Worm (Caenorhabditis elegans): Measurements from ENCODE around the gene nlp-46.

The nlp-46 gene

DNA sequence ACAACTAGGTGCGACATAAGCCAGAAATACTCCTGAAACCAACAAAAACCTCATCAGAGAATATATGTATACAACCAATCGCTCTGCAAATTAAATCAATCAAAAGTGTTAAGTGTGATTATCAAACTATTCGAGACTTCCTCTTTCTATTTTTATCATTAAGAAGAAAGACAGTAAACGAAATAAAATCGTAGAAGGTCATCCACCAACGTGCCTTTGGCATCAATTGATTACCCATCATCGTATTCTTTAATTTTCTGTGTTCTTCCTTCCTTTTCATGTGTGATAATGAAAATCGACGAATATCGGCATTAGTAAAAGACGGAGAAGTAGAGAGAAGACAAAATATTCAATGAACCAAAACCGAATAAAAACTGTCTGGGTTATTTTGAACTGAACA is 5.9 kb upstream of the nlp-46 start:
- peak; percentile 9 for TF ChIP-seq fos-1 (tag; optimal IDR thresholded peaks at IDR 0.05)
- TF ChIP-seq snpc-4 (tag; optimal IDR thresholded peaks at IDR 0.05) = no peak
- peak; percentile 56 for TF ChIP-seq sma-9 (GFP tag; optimal IDR thresholded peaks at IDR 0.05)
- TF ChIP-seq sma-9 (tag; optimal IDR thresholded peaks at IDR 0.05) = no peak

DNA sequence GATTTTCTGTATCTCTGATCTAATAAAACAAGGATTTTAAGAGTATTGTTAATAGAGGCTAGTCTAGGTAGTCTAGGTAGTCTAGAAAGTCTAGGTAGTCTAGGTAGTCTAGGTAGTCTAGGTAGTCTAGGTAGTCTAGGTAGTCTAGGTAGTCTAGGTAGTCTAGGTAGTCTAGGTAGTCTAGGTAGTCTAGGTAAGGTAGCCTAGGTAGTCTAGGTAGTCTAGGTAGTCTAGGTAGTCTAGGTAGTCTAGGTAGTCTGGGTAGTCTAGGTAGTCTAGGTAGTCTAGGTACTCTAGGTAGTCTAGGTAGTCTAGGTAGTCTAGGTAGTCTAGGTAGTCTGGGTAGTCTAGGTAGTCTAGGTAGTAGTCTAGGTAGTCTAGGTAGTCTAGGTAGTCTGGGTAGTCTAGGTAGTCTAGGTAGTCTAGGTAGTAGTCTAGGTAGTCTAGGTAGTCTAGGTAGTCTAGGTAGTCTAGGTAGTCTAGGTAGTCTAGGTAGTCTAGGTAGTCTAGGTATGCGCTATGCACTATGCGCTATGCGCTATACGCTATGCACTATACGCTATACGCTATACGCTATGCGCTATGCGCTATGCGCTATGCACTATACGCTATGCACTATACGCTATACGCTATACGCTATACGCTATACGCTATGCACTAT is 4.0 kb upstream of the nlp-46 start:
- peak; percentile 12 for TF ChIP-seq Y55F3AM.14 (GFP tag; optimal IDR thresholded peaks at IDR 0.05)

DNA sequence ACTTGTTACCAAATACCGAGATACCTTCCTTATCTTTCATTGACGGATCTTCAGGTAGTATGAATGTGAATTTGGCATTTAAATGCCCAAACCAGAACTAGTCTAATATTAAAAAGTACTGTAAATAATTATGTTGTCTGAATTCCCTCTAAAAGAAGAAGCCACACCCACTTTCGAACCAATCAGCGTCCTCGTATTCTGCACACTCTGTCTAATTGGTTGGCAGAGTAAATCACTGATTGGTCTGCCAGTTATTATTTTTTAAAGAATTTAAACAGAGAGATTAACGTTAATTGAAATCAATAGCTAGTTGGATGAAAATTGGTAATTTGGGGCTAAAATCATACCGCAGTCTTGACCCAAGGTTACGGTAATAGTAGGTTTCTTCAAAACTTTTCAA is 355 bp downstream of the nlp-46 start:
- TF ChIP-seq R02D3.7 (tag; optimal IDR thresholded peaks at IDR 0.05) = no peak
- TF ChIP-seq nhr-21 (tag; optimal IDR thresholded peaks at IDR 0.05) = no peak
- no peak for TF ChIP-seq fos-1 (tag; optimal IDR thresholded peaks at IDR 0.05)
- no peak for TF ChIP-seq lin-13 (GFP tag; optimal IDR thresholded peaks at IDR 0.05)
- TF ChIP-seq unc-39 (tag; optimal IDR thresholded peaks at IDR 0.05) = no peak
- no peak for TF ChIP-seq Y55F3AM.14 (GFP tag; optimal IDR thresholded peaks at IDR 0.05)
- TF ChIP-seq blmp-1 (tag; optimal IDR thresholded peaks at IDR 0.05; ENCODE audit: insufficient read depth) = no peak
- TF ChIP-seq elt-1 (tag; optimal IDR thresholded peaks at IDR 0.05) = no peak
- no peak for TF ChIP-seq aly-2 (tag; optimal IDR thresholded peaks at IDR 0.05)
- TF ChIP-seq ceh-16 (tag; optimal IDR thresholded peaks at IDR 0.05) = no peak
- TF ChIP-seq nhr-6 (tag; optimal IDR thresholded peaks at IDR 0.05) = no peak
- TF ChIP-seq ztf-4 (tag; optimal IDR thresholded peaks at IDR 0.05) = no peak
- TF ChIP-seq crh-2 (tag; optimal IDR thresholded peaks at IDR 0.05) = no peak

DNA sequence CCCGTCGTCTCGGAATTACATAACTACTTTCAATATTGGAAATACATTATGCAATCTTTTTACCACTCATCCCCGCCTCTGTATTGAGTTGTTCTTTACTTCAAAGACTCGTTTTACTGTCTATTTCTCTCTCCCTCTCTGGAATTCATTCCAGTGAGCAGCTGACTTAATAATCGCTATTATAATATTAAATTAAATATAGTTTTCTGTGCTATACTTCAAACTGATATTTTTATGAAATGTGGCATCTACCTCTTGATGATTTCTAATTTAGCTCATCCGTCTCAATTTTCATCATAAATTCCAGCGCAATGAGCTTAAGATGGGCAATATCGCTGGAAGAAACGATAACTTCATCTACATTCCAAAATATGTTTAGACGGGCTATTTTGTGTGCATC is 2.6 kb downstream of the nlp-46 start, which contains the start of gene T28H10.1:
T28H10.1 (plus strand) TSS at position 301 of the 400 bp plus-strand sequence.
- TF ChIP-seq unc-39 (tag; optimal IDR thresholded peaks at IDR 0.05) = no peak
- no peak for TF ChIP-seq lin-13 (GFP tag; optimal IDR thresholded peaks at IDR 0.05)
- no peak for TF ChIP-seq nhr-11 (tag; optimal IDR thresholded peaks at IDR 0.05)
- no peak for TF ChIP-seq ztf-4 (tag; optimal IDR thresholded peaks at IDR 0.05)
- no peak for TF ChIP-seq skn-1 (tag; optimal IDR thresholded peaks at IDR 0.05)
- no peak for TF ChIP-seq blmp-1 (tag; optimal IDR thresholded peaks at IDR 0.05; ENCODE audit: insufficient read depth)
- TF ChIP-seq Y55F3AM.14 (GFP tag; optimal IDR thresholded peaks at IDR 0.05) = no peak
- TF ChIP-seq mab-5 (tag; optimal IDR thresholded peaks at IDR 0.05) = no peak
- TF ChIP-seq R02D3.7 (tag; optimal IDR thresholded peaks at IDR 0.05) = no peak
- no peak for TF ChIP-seq unc-62 (GFP tag; optimal IDR thresholded peaks at IDR 0.05)
- no peak for TF ChIP-seq F13H6.1 (tag; optimal IDR thresholded peaks at IDR 0.05)
- TF ChIP-seq mdl-1 (tag; optimal IDR thresholded peaks at IDR 0.05) = no peak

DNA sequence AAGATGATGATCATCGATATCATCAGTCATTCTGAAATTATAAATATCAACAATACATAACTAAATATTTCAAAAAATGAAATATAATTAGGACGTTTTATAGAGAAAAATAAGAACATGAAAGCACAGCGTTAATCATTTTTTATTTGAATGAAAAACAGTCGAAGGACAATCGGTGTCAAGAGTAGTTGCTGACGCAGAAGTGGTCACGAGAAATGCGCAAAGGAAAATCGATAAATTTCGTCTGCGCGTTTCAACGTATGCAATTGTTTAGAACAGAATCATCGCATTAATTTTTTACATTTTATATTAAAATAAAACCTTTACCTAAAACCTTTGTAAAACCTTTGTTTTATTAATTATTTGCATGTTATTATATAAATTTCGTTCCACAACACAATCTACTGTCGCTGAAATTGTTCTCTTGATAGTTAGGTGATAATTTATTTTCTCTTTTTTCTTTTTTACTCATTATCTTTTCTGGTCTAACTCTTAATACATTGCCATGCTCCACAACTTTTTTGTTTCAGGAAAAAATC is 8.3 kb downstream of the nlp-46 start, which contains the start of the genes W04D2.4 and rbm-25:
W04D2.4 (minus strand) TSS at position 31 of the 539 bp plus-strand sequence.
rbm-25 (plus strand) TSS at position 489 of the 539 bp plus-strand sequence.
- TF ChIP-seq lsy-2 (tag; optimal IDR thresholded peaks at IDR 0.05) (peak; percentile 87 to 92), egl-27 (tag; optimal IDR thresholded peaks at IDR 0.05) (peak; percentile 66), nhr-77 (tag; optimal IDR thresholded peaks at IDR 0.05) (no peak), unc-62 (GFP tag; optimal IDR thresholded peaks at IDR 0.05) (no peak), nhr-12 (tag; optimal IDR thresholded peaks at IDR 0.05) (no peak), aly-2 (tag; optimal IDR thresholded peaks at IDR 0.05) (peak; percentile 14), lin-39 (tag; optimal IDR thresholded peaks at IDR 0.05) (no peak), dmd-4 (tag; optimal IDR thresholded peaks at IDR 0.05) (peak; percentile 36), snpc-4 (tag; optimal IDR thresholded peaks at IDR 0.05) (peak; percentile 88), sem-4 (tag; optimal IDR thresholded peaks at IDR 0.05) (peak; percentile 67), nhr-23 (tag; optimal IDR thresholded peaks at IDR 0.05) (no peak), nhr-21 (tag; optimal IDR thresholded peaks at IDR 0.05) (peak; percentile 76), ama-1 (optimal IDR thresholded peaks at IDR 0.05) (peak; percentile 29), nhr-10 (tag; optimal IDR thresholded peaks at IDR 0.05) (no peak), elt-1 (tag; optimal IDR thresholded peaks at IDR 0.05) (no peak), unc-55 (GFP tag; optimal IDR thresholded peaks at IDR 0.05) (peak; percentile 90), peb-1 (tag; optimal IDR thresholded peaks at IDR 0.05) (no peak), ceh-16 (tag; optimal IDR thresholded peaks at IDR 0.05) (no peak), skn-1 (tag; optimal IDR thresholded peaks at IDR 0.05) (no peak), crh-2 (tag; optimal IDR thresholded peaks at IDR 0.05) (peak; percentile 87), nhr-6 (tag; optimal IDR thresholded peaks at IDR 0.05) (no peak), mbf-1 (tag; optimal IDR thresholded peaks at IDR 0.05) (no peak), nhr-129 (tag; optimal IDR thresholded peaks at IDR 0.05) (peak; percentile 58), unc-39 (tag; optimal IDR thresholded peaks at IDR 0.05) (no peak), ztf-11 (tag; optimal IDR thresholded peaks at IDR 0.05) (no peak), ZK546.5 (tag; optimal IDR thresholded peaks at IDR 0.05) (no peak), lin-11 (tag; optimal IDR thresholded peaks at IDR 0.05) (no peak), Y55F3AM.14 (GFP tag; optimal IDR thresholded peaks at IDR 0.05) (no peak), lin-13 (GFP tag; optimal IDR thresholded peaks at IDR 0.05) (peak; percentile 57), ztf-1 (GFP tag; conservative IDR thresholded peaks at IDR 0.05) (no peak), fos-1 (tag; optimal IDR thresholded peaks at IDR 0.05) (peak; percentile 37), ztf-4 (tag; optimal IDR thresholded peaks at IDR 0.05) (peak; percentile 35), R02D3.7 (tag; optimal IDR thresholded peaks at IDR 0.05) (peak; percentile 28), nhr-237 (tag; optimal IDR thresholded peaks at IDR 0.05) (no peak), sma-9 (GFP tag; optimal IDR thresholded peaks at IDR 0.05) (peak; percentile 87), sma-9 (tag; optimal IDR thresholded peaks at IDR 0.05) (no peak), mab-5 (tag; optimal IDR thresholded peaks at IDR 0.05) (peak; percentile 87)

Measured in whole organism, L2 larva.